Worm (Caenorhabditis elegans): ENCODE measurements around the gene C28A5.1.

Gene C28A5.1

DNA sequence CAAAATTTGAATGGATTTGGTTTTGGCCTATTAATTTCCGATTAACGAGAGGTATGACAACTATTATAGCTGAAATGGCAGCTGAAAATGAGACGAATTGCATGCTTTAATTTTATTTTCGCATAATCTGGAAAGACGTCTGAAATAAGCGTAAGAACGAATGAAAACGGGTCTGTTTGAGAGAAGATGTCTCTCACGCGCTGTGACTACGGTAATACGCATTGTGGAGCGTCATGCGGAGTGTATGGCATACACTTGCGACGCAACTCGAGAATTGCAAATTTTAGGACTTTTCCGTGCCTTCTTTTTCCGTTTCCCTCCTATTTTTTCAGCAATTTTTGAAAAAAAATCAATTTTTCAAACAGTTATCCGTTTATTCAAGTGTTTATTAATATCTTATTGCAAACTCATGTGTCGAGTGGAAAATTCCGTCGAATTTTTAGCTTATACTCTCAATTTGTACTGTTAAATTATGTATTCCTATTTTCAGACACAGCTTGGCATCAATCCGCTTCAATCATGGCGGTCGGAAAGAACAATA, 41.4 kb upstream of the C28A5.1 start, which contains the start of gene rps-1 (continued):
- TF ChIP-seq hlh-30 (tag; optimal IDR thresholded peaks at IDR 0.05; ENCODE audit: insufficient read depth): peak; percentile 93
- peak; percentile 79 for TF ChIP-seq K09A11.1 (tag; optimal IDR thresholded peaks at IDR 0.05; ENCODE audit: insufficient read depth)
- peak; percentile 42 for TF ChIP-seq ttx-3 (tag; optimal IDR thresholded peaks at IDR 0.05)
- peak; percentile 44 for TF ChIP-seq fax-1 (tag; optimal IDR thresholded peaks at IDR 0.05)
- no peak for TF ChIP-seq pha-2 (tag; optimal IDR thresholded peaks at IDR 0.05)
- TF ChIP-seq ceh-6 (GFP tag; optimal IDR thresholded peaks at IDR 0.05): no peak
- TF ChIP-seq ceh-22 (tag; optimal IDR thresholded peaks at IDR 0.05): peak; percentile 79
- no peak for TF ChIP-seq ceh-19 (GFP tag; optimal IDR thresholded peaks at IDR 0.05)
- peak; percentile 79 for TF ChIP-seq pros-1 (tag; optimal IDR thresholded peaks at IDR 0.05)
- TF ChIP-seq zip-5 (tag; optimal IDR thresholded peaks at IDR 0.05): peak; percentile 6
- TF ChIP-seq ceh-34 (tag; optimal IDR thresholded peaks at IDR 0.05): peak; percentile 97
- no peak for TF ChIP-seq elt-4 (tag; optimal IDR thresholded peaks at IDR 0.05)
- no peak for TF ChIP-seq hlh-13 (GFP tag; optimal IDR thresholded peaks at IDR 0.05)
- peak; percentile 62 for TF ChIP-seq ceh-2 (tag; optimal IDR thresholded peaks at IDR 0.05)
- TF ChIP-seq F13H6.1 (tag; optimal IDR thresholded peaks at IDR 0.05): peak; percentile 72
- TF ChIP-seq unc-86 (tag; optimal IDR thresholded peaks at IDR 0.05): peak; percentile 90
- TF ChIP-seq nfya-1 (tag; optimal IDR thresholded peaks at IDR 0.05): peak; percentile 99
- TF ChIP-seq ceh-30 (tag; optimal IDR thresholded peaks at IDR 0.05): peak; percentile 95
- no peak for TF ChIP-seq hlh-6 (tag; optimal IDR thresholded peaks at IDR 0.05)
- peak; percentile 57 for TF ChIP-seq sox-4 (tag; optimal IDR thresholded peaks at IDR 0.05)
- no peak for TF ChIP-seq npax-4 (tag; optimal IDR thresholded peaks at IDR 0.05)

- TF ChIP-seq hlh-6 (tag; optimal IDR thresholded peaks at IDR 0.05) (no peak), lin-11 (tag; optimal IDR thresholded peaks at IDR 0.05) (no peak), dmd-4 (tag; optimal IDR thresholded peaks at IDR 0.05; ENCODE audit: borderline replicate concordance) (no peak), lim-6 (tag; optimal IDR thresholded peaks at IDR 0.05) (no peak), C08G9.2 (tag; optimal IDR thresholded peaks at IDR 0.05) (no peak), ceh-22 (tag; optimal IDR thresholded peaks at IDR 0.05) (no peak), pha-2 (tag; optimal IDR thresholded peaks at IDR 0.05) (no peak), K02D7.2 (tag; optimal IDR thresholded peaks at IDR 0.05) (no peak), ceh-24 (tag; optimal IDR thresholded peaks at IDR 0.05) (no peak), rnt-1 (tag; optimal IDR thresholded peaks at IDR 0.05) (no peak), sox-2 (GFP tag; IDR thresholded peaks at IDR 0.05) (no peak), unc-3 (GFP tag; conservative IDR thresholded peaks at IDR 0.05) (no peak), unc-3 (tag; optimal IDR thresholded peaks at IDR 0.05) (no peak), ets-4 (tag; optimal IDR thresholded peaks at IDR 0.05) (no peak)
These were observed 40.8 kb upstream of the C28A5.1 start, which contains the start of gene ifet-1 for ce11 chrIII:4474908-4475307. ifet-1 (minus strand) TSS chrIII:4475150.

ce11 chrIII:4470793-4471192, 36.6 kb upstream of the C28A5.1 start:
- TF ChIP-seq hlh-8 (tag; optimal IDR thresholded peaks at IDR 0.05) (peak; percentile 72), nhr-232 (tag; optimal IDR thresholded peaks at IDR 0.05) (peak; percentile 85), unc-55 (GFP tag; optimal IDR thresholded peaks at IDR 0.05) (no peak), dmd-4 (tag; optimal IDR thresholded peaks at IDR 0.05; ENCODE audit: borderline replicate concordance) (peak; percentile 65), fax-1 (tag; optimal IDR thresholded peaks at IDR 0.05) (peak; percentile 69), ceh-9 (tag; optimal IDR thresholded peaks at IDR 0.05) (peak; percentile 53), madf-2 (tag; optimal IDR thresholded peaks at IDR 0.05) (peak; percentile 72), pha-2 (tag; optimal IDR thresholded peaks at IDR 0.05) (peak; percentile 84), dve-1 (tag; optimal IDR thresholded peaks at IDR 0.05) (peak; percentile 95), sdc-2 (tag; optimal IDR thresholded peaks at IDR 0.05) (peak; percentile 78), ceh-2 (tag; optimal IDR thresholded peaks at IDR 0.05) (peak; percentile 77), C38D4.7 (GFP tag; optimal IDR thresholded peaks at IDR 0.05) (peak; percentile 86), che-1 (tag; optimal IDR thresholded peaks at IDR 0.05) (peak; percentile 87), ceh-30 (tag; optimal IDR thresholded peaks at IDR 0.05) (peak; percentile 30), ahr-1 (tag; optimal IDR thresholded peaks at IDR 0.05) (peak; percentile 62), lim-6 (tag; optimal IDR thresholded peaks at IDR 0.05) (peak; percentile 21), gmeb-2 (tag; optimal IDR thresholded peaks at IDR 0.05) (peak; percentile 85), unc-3 (GFP tag; conservative IDR thresholded peaks at IDR 0.05) (peak; percentile 78), unc-3 (tag; optimal IDR thresholded peaks at IDR 0.05) (peak; percentile 86), hlh-30 (tag; optimal IDR thresholded peaks at IDR 0.05; ENCODE audit: insufficient read depth) (peak; percentile 49), ceh-18 (tag; optimal IDR thresholded peaks at IDR 0.05) (peak; percentile 58), ceh-34 (tag; optimal IDR thresholded peaks at IDR 0.05) (peak; percentile 85), K09A11.1 (tag; optimal IDR thresholded peaks at IDR 0.05; ENCODE audit: insufficient read depth) (peak; percentile 73), ceh-24 (tag; optimal IDR thresholded peaks at IDR 0.05) (peak; percentile 45), tbx-2 (tag; optimal IDR thresholded peaks at IDR 0.05) (peak; percentile 91), ceh-31 (tag; optimal IDR thresholded peaks at IDR 0.05) (peak; percentile 69), F13H6.1 (tag; optimal IDR thresholded peaks at IDR 0.05) (peak; percentile 73), pha-4 (tag; optimal IDR thresholded peaks at IDR 0.05) (no peak), hlh-13 (GFP tag; optimal IDR thresholded peaks at IDR 0.05) (peak; percentile 83)
